Fruit fly (Drosophila melanogaster) S2 (cell line): Measurements from ENCODE around the gene CG13700.

Experiments used
- CG8478 ChIP-seq: fragments of >200 bp; optimal IDR thresholded peaks from 2 replicates; lab custom pipeline; 2018
- CTCF ChIP-seq, 2 experiments: fragments of >200 bp; optimal IDR thresholded peaks; 2 replicates each; lab custom pipeline; 2018

DNA sequence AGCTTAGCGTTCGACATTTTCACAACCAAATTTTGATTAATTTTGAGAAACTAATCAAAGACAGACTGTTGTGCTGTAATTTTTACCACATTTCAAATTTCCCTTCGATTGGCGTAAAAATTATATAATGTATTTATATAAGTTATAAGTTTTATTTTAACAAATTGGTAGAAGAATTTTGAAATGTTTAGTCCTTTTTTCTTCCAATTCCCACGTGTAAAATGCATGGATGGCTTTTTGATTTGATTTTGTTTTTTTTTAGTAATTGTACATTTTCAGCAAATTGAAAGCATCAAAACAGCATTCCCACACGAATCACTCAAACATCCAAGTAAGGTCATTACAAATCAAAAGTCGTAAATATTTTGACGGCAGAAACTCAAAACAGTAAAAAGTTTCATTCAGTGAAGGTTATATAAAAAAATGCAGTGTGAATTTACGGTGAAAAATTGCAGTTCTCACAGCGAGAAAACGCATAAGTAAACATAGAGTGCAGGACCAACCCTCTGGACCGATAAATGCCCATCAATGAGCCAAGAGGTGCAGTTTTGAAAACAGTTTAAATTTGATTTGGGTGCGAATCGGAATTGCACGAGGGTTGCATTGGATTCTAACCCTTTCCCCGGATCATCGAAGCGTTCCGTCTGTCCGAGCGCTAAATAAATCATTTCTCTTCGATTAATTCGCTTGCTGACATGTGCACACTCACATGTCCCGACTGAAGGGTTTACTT lies 6.7 kb downstream of the CG13700 start, which contains the start of gene CG5103:
- TF ChIP-seq CG8478 (lab: Kevin White, UChicago) (no peak), CTCF (optimal IDR thresholded peaks at IDR 0.05; lab: Kevin White, UChicago) (no peak)
